Fruit fly (Drosophila melanogaster): ENCODE measurements around the gene Gycbeta100B.

DNA sequence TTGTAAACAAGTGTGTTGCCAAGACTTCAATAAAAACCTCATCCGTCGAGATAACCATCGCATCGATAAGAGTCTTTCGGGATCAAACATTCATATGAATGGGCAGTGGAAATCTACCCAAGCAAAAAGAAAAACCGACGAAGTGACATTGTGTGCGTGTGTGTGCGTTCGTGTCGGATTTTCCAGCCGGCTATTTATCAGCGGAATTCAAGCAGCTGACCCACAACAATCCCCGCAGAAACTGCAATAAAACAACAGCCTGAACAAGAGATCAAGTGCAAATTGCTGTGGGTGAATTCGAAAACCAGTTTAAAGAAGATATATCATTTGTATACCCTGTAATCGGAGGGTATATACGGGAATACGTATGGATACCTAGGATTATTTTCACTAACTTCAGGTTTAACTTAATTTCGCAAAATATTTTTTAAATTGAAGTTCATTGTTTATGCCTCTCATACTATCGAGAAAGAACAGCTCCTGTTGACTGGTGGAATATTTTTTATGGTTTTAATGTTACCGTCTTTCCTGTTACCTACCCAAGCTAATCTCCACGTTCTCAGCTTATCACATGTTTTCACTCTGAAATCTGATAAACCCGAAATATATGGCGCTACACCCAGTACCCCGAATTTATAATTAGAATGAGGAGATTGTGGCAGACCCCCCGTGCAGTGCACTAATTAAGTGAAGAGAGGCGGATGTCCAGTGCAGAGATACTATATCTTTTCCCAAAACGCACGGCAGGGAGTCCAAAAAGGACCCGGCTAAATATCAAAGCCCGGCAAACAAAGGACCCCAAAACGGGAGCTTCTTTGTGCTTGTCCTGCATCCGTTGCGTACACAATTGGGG, 63.2 kb downstream of the Gycbeta100B start:
- peak; percentile 61 for TF ChIP-seq pan (optimal IDR thresholded peaks at IDR 0.05)
- no peak for TF ChIP-seq usp (GFP tag; optimal IDR thresholded peaks at IDR 0.05)
- TF ChIP-seq psq (optimal IDR thresholded peaks at IDR 0.05), result no peak

Data from whole organism.